Fruit fly (Drosophila melanogaster) whole organism, embryonic: Measurements from ENCODE around the gene Scox.

Experiments used
- Antp ChIP-seq: fragments of 200-800 bp; sonication (Bioruptor generic); optimal IDR thresholded peaks from 3 replicates; lab custom pipeline; 2016; ENCODE audit warnings: missing biosample characterization, missing genetic modification characterization
- B-H1 ChIP-seq: fragments of 200-800 bp; sonication (Bioruptor generic); IDR thresholded peaks from 3 replicates; pipeline ENCODE4 v1.3.6; 2022; ENCODE audit warnings: missing biosample characterization, missing genetic modification characterization
- CG10267 ChIP-seq: fragments of 200-800 bp; sonication (Bioruptor generic); optimal IDR thresholded peaks from 2 replicates; lab custom pipeline; 2018; ENCODE audit warnings: missing biosample characterization, mild to moderate bottlenecking, missing genetic modification characterization, moderate library complexity
- CG10979 ChIP-seq: fragments of 200-800 bp; sonication (Bioruptor generic); optimal IDR thresholded peaks from 2 replicates; lab custom pipeline; 2018; ENCODE audit warnings: missing biosample characterization, mild to moderate bottlenecking, missing genetic modification characterization, moderate library complexity
- CG11085 ChIP-seq: fragments of 200-800 bp; sonication (Bioruptor generic); IDR thresholded peaks from 2 replicates; pipeline ENCODE4 v1.3.6; 2022; ENCODE audit warnings: missing biosample characterization, missing genetic modification characterization
- CG11723 ChIP-seq: fragments of 200-800 bp; sonication (Bioruptor generic); optimal IDR thresholded peaks from 2 replicates; lab custom pipeline; 2017; ENCODE audit warnings: missing biosample characterization, mild to moderate bottlenecking, missing genetic modification characterization
- CG12104 ChIP-seq: fragments of 200-800 bp; sonication (Bioruptor generic); optimal IDR thresholded peaks from 3 replicates; lab custom pipeline; 2016; ENCODE audit warnings: missing biosample characterization, missing genetic modification characterization
- CG12219 ChIP-seq: fragments of 200-800 bp; sonication (Bioruptor generic); optimal IDR thresholded peaks from 3 replicates; lab custom pipeline; 2018; ENCODE audit warnings: missing biosample characterization, mild to moderate bottlenecking, missing genetic modification characterization
- CG12942 ChIP-seq: fragments of 200-800 bp; sonication (Bioruptor generic); optimal IDR thresholded peaks from 3 replicates; lab custom pipeline; 2016; ENCODE audit warnings: missing biosample characterization, missing genetic modification characterization
- CG15514 ChIP-seq: fragments of 200-800 bp; sonication (Bioruptor generic); optimal IDR thresholded peaks from 3 replicates; lab custom pipeline; 2017; ENCODE audit warnings: missing biosample characterization, missing genetic modification characterization, mild to moderate bottlenecking, moderate library complexity, missing genetic modification reagents
- CG1792 ChIP-seq: fragments of 200-800 bp; sonication (Bioruptor generic); optimal IDR thresholded peaks from 2 replicates; lab custom pipeline; 2016; ENCODE audit warnings: missing biosample characterization, missing genetic modification characterization
- CG18599 ChIP-seq: fragments of 200-800 bp; sonication (Bioruptor generic); optimal IDR thresholded peaks from 3 replicates; lab custom pipeline; 2017; ENCODE audit warnings: missing biosample characterization, missing genetic modification characterization, mild to moderate bottlenecking, moderate library complexity, missing genetic modification reagents
- CG30403 ChIP-seq: fragments of 200-800 bp; sonication (Bioruptor generic); optimal IDR thresholded peaks from 3 replicates; lab custom pipeline; 2016; ENCODE audit warnings: missing biosample characterization, missing genetic modification characterization
- CG3065 ChIP-seq: fragments of 200-800 bp; sonication (Bioruptor generic); optimal IDR thresholded peaks from 2 replicates; lab custom pipeline; 2016; ENCODE audit warnings: missing biosample characterization, missing genetic modification characterization
- CG31441 ChIP-seq: fragments of 200-800 bp; sonication (Bioruptor generic); IDR thresholded peaks from 2 replicates; pipeline ENCODE4 v1.3.6; 2022; ENCODE audit warnings: missing biosample characterization, missing genetic modification characterization
- CG34224 ChIP-seq: fragments of 200-800 bp; sonication (Bioruptor generic); IDR thresholded peaks from 3 replicates; pipeline ENCODE4 v1.3.6; 2022; ENCODE audit warnings: missing biosample characterization, missing genetic modification characterization; ENCODE audit not compliant: partially characterized antibody
- CG43689 ChIP-seq: fragments of 200-800 bp; sonication (Bioruptor generic); IDR thresholded peaks from 2 replicates; pipeline ENCODE4 v1.3.6; 2022; ENCODE audit warnings: missing biosample characterization, missing genetic modification characterization
- CG6175 ChIP-seq: fragments of 200-800 bp; sonication (Bioruptor generic); IDR thresholded peaks from 3 replicates; pipeline ENCODE4 v1.3.6; 2022; ENCODE audit warnings: missing biosample characterization, missing genetic modification characterization
- CG6654 ChIP-seq: fragments of 200-800 bp; sonication (Bioruptor generic); optimal IDR thresholded peaks from 2 replicates; lab custom pipeline; 2017; ENCODE audit warnings: missing biosample characterization, mild to moderate bottlenecking, missing genetic modification characterization
- CG7839 ChIP-seq: fragments of 200-800 bp; sonication (Bioruptor generic); optimal IDR thresholded peaks from 3 replicates; lab custom pipeline; 2018; ENCODE audit warnings: missing biosample characterization, mild to moderate bottlenecking, missing genetic modification characterization, moderate library complexity
- CG8281 ChIP-seq: fragments of 200-800 bp; sonication (Bioruptor generic); optimal IDR thresholded peaks from 2 replicates; lab custom pipeline; 2018; ENCODE audit warnings: missing biosample characterization, mild to moderate bottlenecking, missing genetic modification characterization, moderate library complexity
- CG8944 ChIP-seq: fragments of 200-800 bp; sonication (Bioruptor generic); optimal IDR thresholded peaks from 3 replicates; lab custom pipeline; 2016; ENCODE audit warnings: missing biosample characterization, missing genetic modification characterization
- CG9932 ChIP-seq: fragments of 200-800 bp; sonication (Bioruptor generic); IDR thresholded peaks from 2 replicates; pipeline ENCODE4 v1.3.6; 2022; ENCODE audit warnings: missing biosample characterization, missing genetic modification characterization
- Dek ChIP-seq: fragments of 200-800 bp; sonication (Bioruptor generic); optimal IDR thresholded peaks from 3 replicates; lab custom pipeline; 2019; ENCODE audit warnings: missing biosample characterization, mild to moderate bottlenecking, missing genetic modification characterization, moderate library complexity
- E2f2 ChIP-seq: fragments of 200-800 bp; sonication (Bioruptor generic); IDR thresholded peaks from 2 replicates; pipeline ENCODE4 v1.3.6; 2022; ENCODE audit warnings: missing biosample characterization, missing genetic modification characterization
- Fer1 ChIP-seq: fragments of 200-800 bp; sonication (Bioruptor generic); optimal IDR thresholded peaks from 2 replicates; lab custom pipeline; 2017; ENCODE audit warnings: missing biosample characterization, mild to moderate bottlenecking, missing genetic modification characterization
- Jarid2 ChIP-seq: fragments of 200-800 bp; sonication (Bioruptor generic); optimal IDR thresholded peaks from 3 replicates; lab custom pipeline; 2017; ENCODE audit warnings: mild to moderate bottlenecking, missing biosample characterization, missing genetic modification reagents, missing genetic modification characterization
- Lhr ChIP-seq: fragments of 200-800 bp; sonication (Bioruptor generic); optimal IDR thresholded peaks from 3 replicates; lab custom pipeline; 2017; ENCODE audit warnings: mild to moderate bottlenecking, missing biosample characterization, missing genetic modification reagents, missing genetic modification characterization
- Meics ChIP-seq: fragments of 200-800 bp; sonication (Bioruptor generic); optimal IDR thresholded peaks from 2 replicates; lab custom pipeline; 2017; ENCODE audit warnings: missing biosample characterization, mild to moderate bottlenecking, missing genetic modification characterization
- NC2β ChIP-seq: fragments of 200-800 bp; sonication (Bioruptor generic); optimal IDR thresholded peaks from 2 replicates; lab custom pipeline; 2016; ENCODE audit warnings: missing biosample characterization, missing genetic modification characterization
- NFAT ChIP-seq: fragments of 200-800 bp; sonication (Bioruptor generic); IDR thresholded peaks from 2 replicates; pipeline ENCODE4 v1.3.6; 2022; ENCODE audit warnings: missing biosample characterization, missing genetic modification characterization
- Oaz ChIP-seq: fragments of 200-800 bp; sonication (Bioruptor generic); IDR thresholded peaks from 2 replicates; pipeline ENCODE4 v1.3.6; 2022; ENCODE audit warnings: missing biosample characterization, missing genetic modification characterization
- Oli ChIP-seq: fragments of 200-800 bp; sonication (Bioruptor generic); optimal IDR thresholded peaks from 2 replicates; lab custom pipeline; 2018; ENCODE audit warnings: missing biosample characterization, mild to moderate bottlenecking, missing genetic modification characterization, moderate library complexity
- Vsx1 ChIP-seq: fragments of 200-800 bp; sonication (Bioruptor generic); optimal IDR thresholded peaks from 2 replicates; lab custom pipeline; 2017; ENCODE audit warnings: missing biosample characterization, mild to moderate bottlenecking, missing genetic modification characterization, missing genetic modification reagents
- az2 ChIP-seq: fragments of 200-800 bp; sonication (Bioruptor generic); optimal IDR thresholded peaks from 3 replicates; lab custom pipeline; 2016; ENCODE audit warnings: missing biosample characterization, missing genetic modification characterization
- cas ChIP-seq: fragments of 200-800 bp; sonication (Bioruptor generic); IDR thresholded peaks from 2 replicates; pipeline ENCODE4 v1.3.6; 2022; ENCODE audit warnings: missing biosample characterization, missing genetic modification characterization
- corto ChIP-seq: fragments of 200-800 bp; sonication (Bioruptor generic); optimal IDR thresholded peaks from 2 replicates; lab custom pipeline; 2016; ENCODE audit warnings: missing biosample characterization, mild to moderate bottlenecking, missing genetic modification characterization, moderate library complexity
- dati ChIP-seq: fragments of 200-800 bp; sonication (Bioruptor generic); IDR thresholded peaks from 2 replicates; pipeline ENCODE4 v1.3.6; 2022; ENCODE audit warnings: missing biosample characterization, missing genetic modification characterization
- en ChIP-seq: fragments of 200-800 bp; sonication (Bioruptor generic); optimal IDR thresholded peaks from 2 replicates; lab custom pipeline; 2016; ENCODE audit warnings: missing biosample characterization, missing genetic modification characterization
- fd102C ChIP-seq: fragments of 200-800 bp; sonication (Bioruptor generic); optimal IDR thresholded peaks from 2 replicates; lab custom pipeline; 2018; ENCODE audit warnings: missing biosample characterization, mild to moderate bottlenecking, missing genetic modification characterization, moderate library complexity
- fd64A ChIP-seq: fragments of 200-800 bp; sonication (Bioruptor generic); optimal IDR thresholded peaks from 3 replicates; lab custom pipeline; 2018; ENCODE audit warnings: missing biosample characterization, mild to moderate bottlenecking, missing genetic modification characterization
- fru ChIP-seq: fragments of >200 bp; optimal IDR thresholded peaks from 2 replicates; lab custom pipeline; 2017
- gce ChIP-seq: fragments of 200-800 bp; sonication (Bioruptor generic); IDR thresholded peaks from 3 replicates; pipeline ENCODE4 v1.3.6; 2022; ENCODE audit warnings: missing biosample characterization, missing genetic modification characterization
- gcm2 ChIP-seq: fragments of 200-800 bp; sonication (Bioruptor generic); optimal IDR thresholded peaks from 2 replicates; lab custom pipeline; 2016; ENCODE audit warnings: missing biosample characterization, missing genetic modification characterization
- grn ChIP-seq: fragments of 200-800 bp; sonication (Bioruptor generic); optimal IDR thresholded peaks from 3 replicates; lab custom pipeline; 2017; ENCODE audit warnings: missing biosample characterization, missing genetic modification characterization
- gsb-n ChIP-seq: fragments of 200-800 bp; sonication (Bioruptor generic); optimal IDR thresholded peaks from 3 replicates; lab custom pipeline; 2018; ENCODE audit warnings: missing biosample characterization, mild to moderate bottlenecking, missing genetic modification characterization
- lab ChIP-seq: fragments of 200-800 bp; sonication (Bioruptor generic); optimal IDR thresholded peaks from 3 replicates; lab custom pipeline; 2017; ENCODE audit warnings: missing biosample characterization, missing genetic modification characterization, mild to moderate bottlenecking, moderate library complexity, missing genetic modification reagents
- pum ChIP-seq: fragments of 200-800 bp; sonication (Bioruptor generic); optimal IDR thresholded peaks from 2 replicates; lab custom pipeline; 2016; ENCODE audit warnings: missing biosample characterization, missing genetic modification characterization
- stwl ChIP-seq: fragments of 200-800 bp; sonication (Bioruptor generic); optimal IDR thresholded peaks from 3 replicates; lab custom pipeline; 2018; ENCODE audit warnings: missing biosample characterization, mild to moderate bottlenecking, missing genetic modification characterization, moderate library complexity
- trh ChIP-seq: fragments of 200-800 bp; sonication (Bioruptor generic); optimal IDR thresholded peaks from 2 replicates; lab custom pipeline; 2016; ENCODE audit warnings: missing biosample characterization, missing genetic modification characterization
- vvl ChIP-seq: fragments of 200-800 bp; sonication (Bioruptor generic); IDR thresholded peaks from 2 replicates; pipeline ENCODE4 v1.3.6; 2022; ENCODE audit warnings: missing biosample characterization, missing genetic modification characterization
- zfh1 ChIP-seq: fragments of 200-800 bp; sonication (Bioruptor generic); IDR thresholded peaks from 3 replicates; pipeline ENCODE4 v1.3.6; 2022; ENCODE audit warnings: missing biosample characterization, missing genetic modification characterization

Scox gene

dm6 chr2L:4971329-4971798 lies 2.6 kb upstream of the Scox start, which contains the start of gene CG14043 (continued):
- TF ChIP-seq cas (GFP tag; lab: Robert Waterston, UW) (no peak), CG7839 (tag; lab: Kevin White, UChicago) (no peak), fd102C (GFP tag; lab: Kevin White, UChicago) (no peak), CG34224 (no peak), CG12104 (no peak), CG3065 (no peak), en (GFP tag; lab: Kevin White, UChicago) (no peak), CG10979 (no peak), Vsx1 (GFP tag; lab: Kevin White, UChicago) (no peak), CG12942 (GFP tag; lab: Kevin White, UChicago) (no peak), Oaz (GFP tag; lab: Robert Waterston, UW) (no peak), zfh1 (GFP tag; lab: Robert Waterston, UW) (no peak), Dek (tag; lab: Kevin White, UChicago) (peak; percentile 53), vvl (no peak), CG9932 (peak; percentile 37; the same call in 1 of the 2 replicates), corto (GFP tag; lab: Kevin White, UChicago) (no peak), CG30403 (GFP tag; lab: Kevin White, UChicago) (peak; percentile 48), Oli (no peak), trh (GFP tag; lab: Kevin White, UChicago) (no peak), fd64A (no peak), CG1792 (GFP tag; lab: Kevin White, UChicago) (no peak), CG6175 (GFP tag; lab: Robert Waterston, UW) (no peak), CG12219 (GFP tag; lab: Kevin White, UChicago) (no peak), E2f2 (GFP tag; lab: Robert Waterston, UW) (peak; percentile 83), gsb-n (tag; lab: Kevin White, UChicago) (no peak), pum (GFP tag; lab: Kevin White, UChicago) (peak; percentile 22), stwl (tag; lab: Kevin White, UChicago) (peak; percentile 84), CG8281 (tag; lab: Kevin White, UChicago) (no peak), CG11723 (GFP tag; lab: Kevin White, UChicago) (no peak), B-H1 (GFP tag; lab: Robert Waterston, UW) (no peak), grn (GFP tag; lab: Kevin White, UChicago) (no peak), fru (lab: Kevin White, UChicago) (no peak), CG15514 (GFP tag; lab: Kevin White, UChicago) (peak; percentile 70), Antp (GFP tag; lab: Kevin White, UChicago) (no peak), az2 (GFP tag; lab: Kevin White, UChicago) (no peak), Lhr (GFP tag; lab: Kevin White, UChicago) (peak; percentile 85), CG43689 (GFP tag; lab: Robert Waterston, UW) (no peak), CG8944 (no peak), Meics (no peak), dati (GFP tag; lab: Robert Waterston, UW) (no peak), CG11085 (no peak), Fer1 (GFP tag; lab: Kevin White, UChicago) (no peak), CG6654 (no peak), gce (no peak), CG18599 (GFP tag; lab: Kevin White, UChicago) (no peak), CG31441 (GFP tag; lab: Robert Waterston, UW) (no peak), lab (no peak), NC2β (GFP tag; lab: Kevin White, UChicago) (peak; percentile 42), gcm2 (GFP tag; lab: Kevin White, UChicago) (no peak), Jarid2 (GFP tag; lab: Kevin White, UChicago) (no peak), NFAT (no peak), CG10267 (tag; lab: Kevin White, UChicago) (peak; percentile 68)
